Fruit fly (Drosophila melanogaster) whole organism, prepupa: Measurements from ENCODE around the gene Vajk2.

Experiments
- Blimp-1 ChIP-seq: fragments of 200-800 bp; sonication (Bioruptor generic); optimal IDR thresholded peaks from 3 replicates; lab custom pipeline; 2017; ENCODE audit warnings: missing biosample characterization, missing genetic modification characterization, mild to moderate bottlenecking, moderate library complexity, missing genetic modification reagents
- CG10631 ChIP-seq: fragments of 200-800 bp; sonication (Bioruptor generic); optimal IDR thresholded peaks from 2 replicates; lab custom pipeline; 2016; ENCODE audit warnings: missing biosample characterization, missing genetic modification characterization
- CG10669 ChIP-seq: fragments of 200-800 bp; sonication (Bioruptor generic); optimal IDR thresholded peaks from 3 replicates; lab custom pipeline; 2018; ENCODE audit warnings: missing biosample characterization, mild to moderate bottlenecking, missing genetic modification characterization, moderate library complexity
- CG11294 ChIP-seq: fragments of 200-800 bp; sonication (Bioruptor generic); IDR thresholded peaks from 2 replicates; pipeline ENCODE4 v1.3.6; 2022; ENCODE audit warnings: missing biosample characterization, missing genetic modification characterization
- CG11762 ChIP-seq: fragments of 200-800 bp; sonication (Bioruptor generic); optimal IDR thresholded peaks from 3 replicates; lab custom pipeline; 2016; ENCODE audit warnings: missing biosample characterization, missing genetic modification characterization; ENCODE audit not compliant: insufficient read depth
- CG11902 ChIP-seq: fragments of 200-800 bp; sonication (Bioruptor generic); optimal IDR thresholded peaks from 3 replicates; lab custom pipeline; 2016; ENCODE audit warnings: missing biosample characterization, missing genetic modification characterization
- CG15336 ChIP-seq: fragments of 200-800 bp; sonication (Bioruptor generic); IDR thresholded peaks from 2 replicates; pipeline ENCODE4 v1.3.6; 2022; ENCODE audit warnings: missing biosample characterization, missing genetic modification characterization
- CG1621 ChIP-seq: fragments of 200-800 bp; sonication (Bioruptor generic); optimal IDR thresholded peaks from 3 replicates; lab custom pipeline; 2018; ENCODE audit warnings: missing biosample characterization, mild to moderate bottlenecking, missing genetic modification characterization
- CG3032 ChIP-seq: fragments of 200-800 bp; optimal IDR thresholded peaks from 2 replicates; lab custom pipeline; 2019; ENCODE audit warnings: missing biosample characterization, mild to moderate bottlenecking, missing genetic modification characterization, moderate library complexity
- CG31627 ChIP-seq: fragments of 200-800 bp; sonication (Bioruptor generic); optimal IDR thresholded peaks from 3 replicates; lab custom pipeline; 2016; ENCODE audit warnings: missing biosample characterization, missing genetic modification characterization
- CG32006 ChIP-seq: fragments of 200-800 bp; sonication (Bioruptor generic); optimal IDR thresholded peaks from 3 replicates; lab custom pipeline; 2017; ENCODE audit warnings: missing biosample characterization, mild to moderate bottlenecking, missing genetic modification characterization
- CG34406 ChIP-seq: fragments of 200-800 bp; sonication (Bioruptor generic); optimal IDR thresholded peaks from 3 replicates; lab custom pipeline; 2016; ENCODE audit warnings: missing biosample characterization, missing genetic modification characterization
- CG4318 ChIP-seq: fragments of 200-800 bp; sonication (Bioruptor generic); optimal IDR thresholded peaks from 3 replicates; lab custom pipeline; 2017; ENCODE audit warnings: missing biosample characterization, mild to moderate bottlenecking, missing genetic modification characterization
- CG6163 ChIP-seq: fragments of 200-800 bp; sonication (Bioruptor generic); IDR thresholded peaks from 3 replicates; pipeline ENCODE4 v1.3.6; 2022; ENCODE audit warnings: missing biosample characterization, missing genetic modification characterization
- CG6276 ChIP-seq: fragments of 200-800 bp; sonication (Bioruptor generic); optimal IDR thresholded peaks from 2 replicates; lab custom pipeline; 2017; ENCODE audit warnings: missing biosample characterization, mild to moderate bottlenecking, missing genetic modification characterization
- CG6792 ChIP-seq: fragments of 200-800 bp; sonication (Bioruptor generic); optimal IDR thresholded peaks from 3 replicates; lab custom pipeline; 2016; ENCODE audit warnings: missing biosample characterization, missing genetic modification characterization
- CG6854 ChIP-seq: fragments of 200-800 bp; sonication (Bioruptor generic); optimal IDR thresholded peaks from 2 replicates; lab custom pipeline; 2017; ENCODE audit warnings: missing biosample characterization, mild to moderate bottlenecking, missing genetic modification characterization
- CG7368 ChIP-seq: fragments of 200-800 bp; sonication (Bioruptor generic); optimal IDR thresholded peaks from 3 replicates; lab custom pipeline; 2016; ENCODE audit warnings: missing biosample characterization, missing genetic modification characterization
- CG8119 ChIP-seq: fragments of 200-800 bp; sonication (Bioruptor generic); IDR thresholded peaks from 3 replicates; pipeline ENCODE4 v1.3.6; 2022; ENCODE audit warnings: missing biosample characterization, missing genetic modification characterization
- CG8319 ChIP-seq: fragments of 200-800 bp; sonication (Bioruptor generic); optimal IDR thresholded peaks from 3 replicates; lab custom pipeline; 2016; ENCODE audit warnings: missing biosample characterization, missing genetic modification characterization
- CG8632 ChIP-seq: fragments of 200-800 bp; sonication (Bioruptor generic); optimal IDR thresholded peaks from 3 replicates; lab custom pipeline; 2016; ENCODE audit warnings: missing biosample characterization, missing genetic modification characterization
- CG9139 ChIP-seq: fragments of 200-800 bp; sonication (Bioruptor generic); optimal IDR thresholded peaks from 3 replicates; lab custom pipeline; 2017; ENCODE audit warnings: missing biosample characterization, mild to moderate bottlenecking, missing genetic modification characterization
- Eip75B ChIP-seq: fragments of 200-800 bp; sonication (Bioruptor generic); optimal IDR thresholded peaks from 3 replicates; lab custom pipeline; 2016; ENCODE audit warnings: missing biosample characterization, missing genetic modification characterization
- Eip78C ChIP-seq: fragments of 200-800 bp; sonication (Bioruptor generic); peaks from one replicate; lab custom pipeline; 2016; ENCODE audit warnings: missing biosample characterization, missing genetic modification characterization
- Eip93F ChIP-seq: fragments of 200-800 bp; sonication (Bioruptor generic); optimal IDR thresholded peaks from 2 replicates; lab custom pipeline; 2016; ENCODE audit warnings: missing biosample characterization, mild to moderate bottlenecking, missing genetic modification characterization
- Ets21C ChIP-seq: fragments of 200-800 bp; sonication (Bioruptor generic); optimal IDR thresholded peaks from 3 replicates; lab custom pipeline; 2016; ENCODE audit warnings: missing biosample characterization, missing genetic modification characterization
- Ets96B ChIP-seq: fragments of 200-800 bp; optimal IDR thresholded peaks from 2 replicates; lab custom pipeline; 2019; ENCODE audit warnings: missing biosample characterization, mild to moderate bottlenecking, missing genetic modification characterization, moderate library complexity
- Hr38 ChIP-seq: sonication (Bioruptor generic); optimal IDR thresholded peaks from 2 replicates; lab custom pipeline; 2016; ENCODE audit warnings: missing biosample characterization, missing genetic modification characterization
- Hr39 ChIP-seq: fragments of 200-800 bp; sonication (Bioruptor generic); optimal IDR thresholded peaks from 2 replicates; lab custom pipeline; 2016; ENCODE audit warnings: missing biosample characterization, missing genetic modification characterization
- Lpt ChIP-seq: fragments of 200-800 bp; sonication (Bioruptor generic); optimal IDR thresholded peaks from 3 replicates; lab custom pipeline; 2016; ENCODE audit warnings: missing biosample characterization, missing genetic modification characterization
- Smox ChIP-seq: fragments of 200-800 bp; sonication (Bioruptor generic); optimal IDR thresholded peaks from 3 replicates; lab custom pipeline; 2016; ENCODE audit warnings: missing biosample characterization, missing genetic modification characterization
- Sox102F ChIP-seq: fragments of 200-800 bp; sonication (Bioruptor generic); optimal IDR thresholded peaks from 2 replicates; lab custom pipeline; 2016; ENCODE audit warnings: missing biosample characterization, mild to moderate bottlenecking, missing genetic modification characterization
- Sox14 ChIP-seq: fragments of 200-800 bp; sonication (Bioruptor generic); optimal IDR thresholded peaks from 3 replicates; lab custom pipeline; 2016; ENCODE audit warnings: missing biosample characterization, missing genetic modification characterization
- Sox15 ChIP-seq: fragments of 200-800 bp; sonication (Bioruptor generic); optimal IDR thresholded peaks from 3 replicates; lab custom pipeline; 2016; ENCODE audit warnings: missing biosample characterization, missing genetic modification characterization
- achi ChIP-seq: fragments of 200-800 bp; sonication (Bioruptor generic); optimal IDR thresholded peaks from 3 replicates; lab custom pipeline; 2016; ENCODE audit warnings: missing biosample characterization, missing genetic modification characterization
- acj6 ChIP-seq: fragments of 200-800 bp; sonication (Bioruptor generic); optimal IDR thresholded peaks from 3 replicates; lab custom pipeline; 2016; ENCODE audit warnings: missing biosample characterization, missing genetic modification characterization
- cyc ChIP-seq: fragments of 200-800 bp; sonication (Bioruptor generic); optimal IDR thresholded peaks from 3 replicates; lab custom pipeline; 2016; ENCODE audit warnings: missing biosample characterization, missing genetic modification characterization
- dac ChIP-seq: fragments of 200-800 bp; sonication (Bioruptor generic); optimal IDR thresholded peaks from 2 replicates; lab custom pipeline; 2017; ENCODE audit warnings: missing biosample characterization, mild to moderate bottlenecking, missing genetic modification characterization
- dsx ChIP-seq: fragments of 200-800 bp; optimal IDR thresholded peaks from 3 replicates; lab custom pipeline; 2019; ENCODE audit warnings: missing biosample characterization, mild to moderate bottlenecking, missing genetic modification characterization, moderate library complexity; ENCODE audit not compliant: poor library complexity, severe bottlenecking
- eg ChIP-seq: fragments of 200-800 bp; sonication (Bioruptor generic); IDR thresholded peaks from 3 replicates; pipeline ENCODE4 v1.3.6; 2022; ENCODE audit warnings: missing biosample characterization, missing genetic modification characterization
- esn ChIP-seq: fragments of 200-800 bp; sonication (Bioruptor generic); optimal IDR thresholded peaks from 2 replicates; lab custom pipeline; 2016; ENCODE audit warnings: missing biosample characterization, mild to moderate bottlenecking, missing genetic modification characterization, moderate library complexity
- fd59A ChIP-seq: fragments of 200-800 bp; sonication (Bioruptor generic); optimal IDR thresholded peaks from 2 replicates; lab custom pipeline; 2017; ENCODE audit warnings: missing biosample characterization, mild to moderate bottlenecking, missing genetic modification characterization, missing genetic modification reagents
- fd85E ChIP-seq: fragments of 200-800 bp; sonication (Bioruptor generic); optimal IDR thresholded peaks from 3 replicates; lab custom pipeline; 2016; ENCODE audit warnings: missing biosample characterization, missing genetic modification characterization
- fkh ChIP-seq: fragments of 200-800 bp; sonication (Bioruptor generic); optimal IDR thresholded peaks from 3 replicates; lab custom pipeline; 2017; ENCODE audit warnings: missing biosample characterization, mild to moderate bottlenecking, missing genetic modification characterization, moderate library complexity
- lz ChIP-seq: fragments of 200-800 bp; sonication (Bioruptor generic); optimal IDR thresholded peaks from 3 replicates; lab custom pipeline; 2016; ENCODE audit warnings: missing biosample characterization, missing genetic modification characterization
- net ChIP-seq: fragments of 200-800 bp; sonication (Bioruptor generic); optimal IDR thresholded peaks from 3 replicates; lab custom pipeline; 2016; ENCODE audit warnings: missing biosample characterization, missing genetic modification characterization
- pdm3 ChIP-seq: fragments of 200-800 bp; sonication (Bioruptor generic); optimal IDR thresholded peaks from 3 replicates; lab custom pipeline; 2016; ENCODE audit warnings: missing biosample characterization, missing genetic modification characterization
- salr ChIP-seq, 2 experiments: fragments of 200-800 bp; sonication (Bioruptor generic); optimal IDR thresholded peaks; 3 replicates each; lab custom pipeline; 2016 to 2018; ENCODE audit warnings: missing biosample characterization in 2 of 2, missing genetic modification characterization in 2 of 2, mild to moderate bottlenecking in 1 of 2
- ss ChIP-seq, 2 experiments: fragments of 200-800 bp; sonication (Bioruptor generic); optimal IDR thresholded peaks; 2 replicates in 1 of 2; 3 replicates in 1 of 2; lab custom pipeline; 2017 to 2018; ENCODE audit warnings: mild to moderate bottlenecking in 2 of 2, missing biosample characterization in 2 of 2, missing genetic modification characterization in 2 of 2, moderate library complexity in 1 of 2
- svp ChIP-seq: fragments of 200-800 bp; sonication (Bioruptor generic); peaks from one replicate; lab custom pipeline; 2016; ENCODE audit warnings: missing biosample characterization, missing genetic modification characterization
- topi ChIP-seq: fragments of 200-800 bp; sonication (Bioruptor generic); optimal IDR thresholded peaks from 3 replicates; lab custom pipeline; 2016; ENCODE audit warnings: missing biosample characterization, missing genetic modification characterization
- vri ChIP-seq: fragments of 200-800 bp; sonication (Bioruptor generic); optimal IDR thresholded peaks from 3 replicates; lab custom pipeline; 2016; ENCODE audit warnings: missing biosample characterization, mild to moderate bottlenecking, missing genetic modification characterization

The Vajk2 gene

dm6 chr2L:13904331-13904911, 30.1 kb downstream of the Vajk2 start, which contains the start of gene Smg5:
Smg5 (minus strand) TSS chr2L:13904661.
- TF ChIP-seq Ets96B (peak; percentile 57), achi (GFP tag; lab: Kevin White, UChicago) (no peak), Smox (no peak), svp (GFP tag; lab: Kevin White, UChicago) (peak; percentile 92), Lpt (GFP tag; lab: Kevin White, UChicago) (peak; percentile 62), CG3032 (peak; percentile 70), CG15336 (peak; percentile 53), Ets21C (GFP tag; lab: Kevin White, UChicago) (peak; percentile 89), CG4318 (GFP tag; lab: Kevin White, UChicago) (no peak), CG11294 (peak; percentile 80), CG6792 (GFP tag; lab: Kevin White, UChicago) (peak; percentile 80), eg (GFP tag; lab: Robert Waterston, UW) (peak; percentile 90), CG1621 (tag; lab: Kevin White, UChicago) (no peak), fd59A (GFP tag; lab: Kevin White, UChicago) (peak; percentile 58), CG32006 (GFP tag; lab: Kevin White, UChicago) (no peak), CG11762 (GFP tag; lab: Kevin White, UChicago) (peak; percentile 28), CG31627 (GFP tag; lab: Kevin White, UChicago) (peak; percentile 94), Sox14 (GFP tag; lab: Kevin White, UChicago) (peak; percentile 99), CG10631 (GFP tag; lab: Kevin White, UChicago) (peak; percentile 87), Eip78C (GFP tag; lab: Kevin White, UChicago) (peak; percentile 81), CG7368 (GFP tag; lab: Kevin White, UChicago) (peak; percentile 72), Eip93F (no peak), Blimp-1 (GFP tag; lab: Kevin White, UChicago) (peak; percentile 12), Sox102F (GFP tag; lab: Kevin White, UChicago) (peak; percentile 84), Hr39 (peak; percentile 93), fd85E (GFP tag; lab: Kevin White, UChicago) (peak; percentile 67), salr (GFP tag; optimal IDR thresholded peaks at IDR 0.05; lab: Kevin White, UChicago) (peak; percentile 60 to 78), CG6276 (peak; percentile 31), pdm3 (GFP tag; lab: Kevin White, UChicago) (no peak), CG11902 (GFP tag; lab: Kevin White, UChicago) (peak; percentile 79), CG8319 (GFP tag; lab: Kevin White, UChicago) (no peak), ss (GFP tag; optimal IDR thresholded peaks at IDR 0.05; lab: Kevin White, UChicago) (peak; percentile 45 to 51), acj6 (GFP tag; lab: Kevin White, UChicago) (no peak), Hr38 (GFP tag; lab: Kevin White, UChicago) (no peak), Eip75B (GFP tag; lab: Kevin White, UChicago) (no peak), lz (GFP tag; lab: Kevin White, UChicago) (peak; percentile 92), vri (GFP tag; lab: Kevin White, UChicago) (peak; percentile 59), CG34406 (peak; percentile 69), cyc (GFP tag; lab: Kevin White, UChicago) (peak; percentile 91), CG10669 (GFP tag; lab: Kevin White, UChicago) (no peak), Sox15 (peak; percentile 86), dac (GFP tag; lab: Kevin White, UChicago) (peak; percentile 89), fkh (GFP tag; lab: Kevin White, UChicago) (peak; percentile 58), CG9139 (GFP tag; lab: Kevin White, UChicago) (no peak), topi (GFP tag; lab: Kevin White, UChicago) (peak; percentile 87), esn (peak; percentile 91), CG6163 (GFP tag; lab: Robert Waterston, UW) (peak; percentile 91), dsx (GFP tag; lab: Kevin White, UChicago) (peak; percentile 33), net (peak; percentile 73), CG6854 (GFP tag; lab: Kevin White, UChicago) (peak; percentile 55), CG8632 (GFP tag; lab: Kevin White, UChicago) (peak; percentile 53), CG8119 (GFP tag; lab: Robert Waterston, UW) (peak; percentile 58)
